Worm (Caenorhabditis elegans): ENCODE data around the gene F42A9.6.

- TF ChIP-seq klf-2 (GFP tag; conservative IDR thresholded peaks at IDR 0.05) (no peak), ztf-23 (GFP tag; IDR thresholded peaks at IDR 0.05) (no peak), ref-1 (GFP tag; conservative IDR thresholded peaks at IDR 0.05) (no peak), tab-1 (GFP tag; IDR thresholded peaks at IDR 0.05) (no peak), flt-1 (GFP tag; IDR thresholded peaks at IDR 0.05) (no peak), ztf-29 (GFP tag; IDR thresholded peaks at IDR 0.05) (no peak), med-1 (GFP tag; optimal IDR thresholded peaks at IDR 0.05; ENCODE audit: insufficient read depth) (no peak)
These were observed 18.3 kb downstream of the F42A9.6 start, which contains the start of gene F42A9.11 for ce11 chrIV:8627328-8627727.
